Fruit fly (Drosophila melanogaster): ENCODE results near the gene Xport-A.

Xport-A gene

DNA sequence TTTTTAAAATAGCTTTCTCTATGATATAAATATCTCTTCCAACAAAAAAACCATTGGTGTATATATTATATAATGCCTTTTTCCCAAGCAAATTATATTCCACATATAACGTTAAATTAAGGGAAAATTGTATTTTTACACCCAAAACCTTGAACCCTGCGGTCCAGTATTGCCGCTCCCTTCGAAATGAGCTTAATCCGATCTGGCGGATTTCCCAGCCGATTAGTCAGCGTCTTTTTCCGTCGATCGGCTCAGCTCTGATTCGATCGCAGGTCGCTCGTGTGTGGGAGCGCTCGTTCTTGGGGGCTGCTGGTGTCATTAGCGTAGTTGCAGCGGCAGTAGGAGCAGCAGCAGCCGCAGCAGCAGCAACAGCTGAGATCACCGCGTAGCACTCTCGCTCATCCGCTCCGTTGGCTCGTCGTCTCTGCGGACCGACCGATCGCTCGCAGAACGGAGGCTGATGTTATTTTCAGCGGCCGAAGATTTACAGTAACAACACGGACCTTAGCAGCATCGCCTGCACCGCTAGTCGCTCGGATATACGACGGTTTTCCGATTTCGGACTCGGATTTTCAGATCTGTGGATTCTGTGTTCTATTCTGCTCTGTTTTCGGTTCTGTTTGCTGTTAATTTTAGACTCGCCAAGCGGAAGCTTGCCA is 24.7 kb downstream of the Xport-A start, which contains the start of gene CG4733:
Gene CG4733, plus strand, starts transcription at position 350 of the 659 bp plus-strand sequence.
- TF ChIP-seq gl (tag; optimal IDR thresholded peaks at IDR 0.05) (no peak), CG4496 (GFP tag; IDR thresholded peaks at IDR 0.05) (0 out of 3 replicates have a peak, but pooled peaks have one; percentile 32), fd96Ca (GFP tag; IDR thresholded peaks at IDR 0.05) (no peak), Pif1B (GFP tag; optimal IDR thresholded peaks at IDR 0.05) (no peak), CG9948 (tag; optimal IDR thresholded peaks at IDR 0.05) (no peak), CG15710 (tag; optimal IDR thresholded peaks at IDR 0.05) (no peak), Ets98B (GFP tag; IDR thresholded peaks at IDR 0.05) (no peak; the same call in 1 of the 2 replicates), CG13204 (GFP tag; optimal IDR thresholded peaks at IDR 0.05) (peak; percentile 58), CG17806 (tag; optimal IDR thresholded peaks at IDR 0.05) (no peak), CG14655 (GFP tag; optimal IDR thresholded peaks at IDR 0.05) (peak; percentile 14), CG12605 (GFP tag; IDR thresholded peaks at IDR 0.05) (peak; percentile 29; the same call in 1 of the 2 replicates), rn (GFP tag; IDR thresholded peaks at IDR 0.05) (no peak), CG10348 (GFP tag; IDR thresholded peaks at IDR 0.05) (no peak), CG34367 (tag; optimal IDR thresholded peaks at IDR 0.05) (no peak), CG8159 (tag; optimal IDR thresholded peaks at IDR 0.05) (no peak), Pif1A (GFP tag; optimal IDR thresholded peaks at IDR 0.05) (no peak), CG32121 (GFP tag; IDR thresholded peaks at IDR 0.05) (peak; percentile 31; the same call in 1 of the 2 replicates)

DNA sequence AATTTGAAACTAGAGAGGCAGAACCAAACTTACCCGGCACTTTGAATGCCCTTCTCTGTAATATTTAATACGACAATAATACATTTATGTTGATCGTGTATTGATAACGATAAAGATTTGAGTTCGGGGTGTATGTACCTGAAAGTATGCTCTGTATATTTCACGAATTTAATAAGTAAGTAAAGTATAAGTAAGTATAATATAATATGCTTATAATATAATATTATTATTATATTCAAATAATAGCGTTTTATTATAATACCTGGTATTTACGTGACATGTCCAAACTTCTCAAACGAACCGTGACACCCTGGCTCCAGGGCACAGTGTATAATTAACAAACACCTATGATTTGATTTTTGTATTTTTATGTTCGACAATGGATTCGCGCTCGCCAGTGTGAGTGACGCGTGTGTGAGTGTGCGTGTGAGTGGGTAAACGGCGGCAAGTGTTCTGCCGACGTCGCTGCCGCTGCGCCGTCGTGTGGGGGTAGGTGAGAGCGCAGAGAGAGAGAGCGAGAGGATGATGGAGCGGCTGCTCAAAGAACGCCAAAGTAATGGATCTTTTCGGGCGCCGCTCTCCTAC is 25.5 kb downstream of the Xport-A start:
- no peak for TF ChIP-seq gl (tag; optimal IDR thresholded peaks at IDR 0.05)
- peak; percentile 52 for TF ChIP-seq CG8301 (tag; optimal IDR thresholded peaks at IDR 0.05)
- no peak for TF ChIP-seq D1 (tag; optimal IDR thresholded peaks at IDR 0.05)
- no peak; the same call in 1 of the 2 replicates for TF ChIP-seq Ets98B (GFP tag; IDR thresholded peaks at IDR 0.05)
- TF ChIP-seq Snoo (tag; optimal IDR thresholded peaks at IDR 0.05): no peak
- TF ChIP-seq CG10348 (GFP tag; IDR thresholded peaks at IDR 0.05): no peak
- TF ChIP-seq CG15710 (tag; optimal IDR thresholded peaks at IDR 0.05): no peak
- TF ChIP-seq CG17806 (tag; optimal IDR thresholded peaks at IDR 0.05): no peak
- TF ChIP-seq EcR (GFP tag; optimal IDR thresholded peaks at IDR 0.05): no peak
- no peak for TF ChIP-seq rn (GFP tag; IDR thresholded peaks at IDR 0.05)
- TF ChIP-seq CG8159 (tag; optimal IDR thresholded peaks at IDR 0.05): peak; percentile 16
- no peak for TF ChIP-seq CG34367 (tag; optimal IDR thresholded peaks at IDR 0.05)
- TF ChIP-seq CG4496 (GFP tag; IDR thresholded peaks at IDR 0.05): 0 out of 3 replicates have a peak, but pooled peaks have one; percentile 7
- TF ChIP-seq CG14655 (GFP tag; optimal IDR thresholded peaks at IDR 0.05): peak; percentile 65

- TF ChIP-seq rn (GFP tag; IDR thresholded peaks at IDR 0.05) (no peak), Pif1B (GFP tag; optimal IDR thresholded peaks at IDR 0.05) (no peak), CG14655 (GFP tag; optimal IDR thresholded peaks at IDR 0.05) (no peak), CG17806 (tag; optimal IDR thresholded peaks at IDR 0.05) (no peak), EcR (GFP tag; optimal IDR thresholded peaks at IDR 0.05) (no peak), CG4496 (GFP tag; IDR thresholded peaks at IDR 0.05) (no peak)
These were observed 26.9 kb downstream of the Xport-A start, which contains the start of gene ninaE for dm6 chr3R:19888156-19888784. ninaE (minus strand) TSS chr3R:19888206.

DNA sequence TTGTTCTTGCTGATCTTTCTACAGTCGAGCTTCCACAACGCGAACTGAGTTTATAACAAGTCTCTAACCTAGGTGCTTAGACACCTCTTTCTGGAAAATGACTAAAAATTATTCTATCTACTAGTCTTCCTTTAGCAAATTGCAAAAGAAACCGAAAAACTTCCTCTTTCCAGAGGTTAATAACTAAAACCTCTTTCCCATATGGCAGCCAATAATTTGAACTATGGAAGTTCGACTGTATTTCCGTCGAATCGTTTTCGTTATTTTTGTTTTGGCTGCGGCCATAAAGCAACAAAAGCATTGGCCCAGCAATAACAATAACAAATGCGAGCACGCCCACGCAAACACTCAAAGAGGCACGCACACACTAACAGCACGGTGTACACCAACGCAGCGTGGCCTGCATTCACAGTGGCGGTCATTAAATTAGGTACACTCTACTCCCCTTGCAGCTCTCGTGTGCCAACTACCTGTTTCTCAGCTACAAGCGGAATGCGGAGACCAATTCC is 34.7 kb downstream of the Xport-A start:
- TF ChIP-seq Snoo (tag; optimal IDR thresholded peaks at IDR 0.05) (peak; percentile 33), fd96Ca (GFP tag; IDR thresholded peaks at IDR 0.05) (peak; percentile 51), CG14655 (GFP tag; optimal IDR thresholded peaks at IDR 0.05) (no peak), CG9948 (tag; optimal IDR thresholded peaks at IDR 0.05) (no peak), CG8159 (tag; optimal IDR thresholded peaks at IDR 0.05) (peak; percentile 22), CG10348 (GFP tag; IDR thresholded peaks at IDR 0.05) (no peak), Ets98B (GFP tag; IDR thresholded peaks at IDR 0.05) (peak; percentile 35; the same call in 1 of the 2 replicates), D1 (tag; optimal IDR thresholded peaks at IDR 0.05) (no peak), Pif1B (GFP tag; optimal IDR thresholded peaks at IDR 0.05) (no peak), CG17806 (tag; optimal IDR thresholded peaks at IDR 0.05) (peak; percentile 16), CG12605 (GFP tag; IDR thresholded peaks at IDR 0.05) (no peak), rn (GFP tag; IDR thresholded peaks at IDR 0.05) (no peak), CG8301 (tag; optimal IDR thresholded peaks at IDR 0.05) (no peak), CG32121 (GFP tag; IDR thresholded peaks at IDR 0.05) (peak; percentile 60; the same call in 1 of the 2 replicates), Pif1A (GFP tag; optimal IDR thresholded peaks at IDR 0.05) (no peak), CG13204 (GFP tag; optimal IDR thresholded peaks at IDR 0.05) (no peak), EcR (GFP tag; optimal IDR thresholded peaks at IDR 0.05) (no peak), CG4496 (GFP tag; IDR thresholded peaks at IDR 0.05) (peak; percentile 41; the same call in 1 of the 3 replicates), CG34367 (tag; optimal IDR thresholded peaks at IDR 0.05) (no peak), gl (tag; optimal IDR thresholded peaks at IDR 0.05) (no peak), CG15710 (tag; optimal IDR thresholded peaks at IDR 0.05) (peak; percentile 24)

DNA sequence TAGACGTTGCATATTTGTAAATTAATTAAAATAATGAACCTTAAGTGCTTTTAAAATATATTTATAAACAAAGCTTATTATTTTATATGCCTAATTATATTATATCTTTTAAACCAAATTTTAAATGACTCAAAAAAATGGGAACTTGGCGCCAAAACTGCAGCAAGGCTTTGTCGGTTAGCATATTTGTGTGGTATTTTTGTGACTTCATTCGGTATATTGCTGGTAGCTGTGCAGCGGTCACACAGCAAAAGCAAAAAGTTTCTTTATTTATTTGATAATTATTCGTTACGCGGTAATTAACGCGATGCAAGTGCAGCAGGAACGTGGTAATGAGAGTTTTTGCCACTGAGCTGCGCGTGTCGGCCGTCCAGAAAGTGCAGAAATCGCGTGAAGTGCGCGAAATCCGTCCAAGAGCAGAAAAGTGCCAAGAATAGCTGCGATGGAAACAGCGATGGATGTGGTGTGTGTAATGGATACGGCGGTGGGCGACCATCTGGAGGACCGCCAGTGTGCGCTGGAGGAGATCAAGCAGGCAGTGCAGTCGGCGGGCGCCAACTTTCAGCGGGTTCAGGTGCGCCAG is 35.7 kb downstream of the Xport-A start, which contains the start of gene Ask1:
Gene Ask1, plus strand, starts transcription at position 250 of the 583 bp plus-strand sequence.
- TF ChIP-seq CG9948 (tag; optimal IDR thresholded peaks at IDR 0.05): no peak
- no peak for TF ChIP-seq fd96Ca (GFP tag; IDR thresholded peaks at IDR 0.05)
- no peak for TF ChIP-seq CG15710 (tag; optimal IDR thresholded peaks at IDR 0.05)
- no peak for TF ChIP-seq CG12605 (GFP tag; IDR thresholded peaks at IDR 0.05)
- no peak for TF ChIP-seq gl (tag; optimal IDR thresholded peaks at IDR 0.05)
- no peak for TF ChIP-seq D1 (tag; optimal IDR thresholded peaks at IDR 0.05)
- no peak for TF ChIP-seq Pif1A (GFP tag; optimal IDR thresholded peaks at IDR 0.05)
- TF ChIP-seq rn (GFP tag; IDR thresholded peaks at IDR 0.05): no peak
- no peak for TF ChIP-seq CG34367 (tag; optimal IDR thresholded peaks at IDR 0.05)
- no peak for TF ChIP-seq Snoo (tag; optimal IDR thresholded peaks at IDR 0.05)
- no peak for TF ChIP-seq CG8159 (tag; optimal IDR thresholded peaks at IDR 0.05)

Data from whole organism, pupa.